Comparison of ENCODE assay signal across 1 fruit fly cellular context in genomic region chr3R:14017640-14018429, dm6.
TF ChIP-seq lines count a peak whose summit lies in the region.

No protein-coding gene starts in this region.

TF ChIP-seq in whole organism, embryonic, 481 proteins besides CTCF, POLR2A, EP300 and RAD21 (continued from another document):
- TF ChIP-seq CG8290 (GFP tag; optimal IDR thresholded peaks at IDR 0.05; lab: Kevin White, UChicago) (no peak), CG8290 (tag; optimal IDR thresholded peaks at IDR 0.05; lab: Kevin White, UChicago) (peak; percentile 53 to 74), CkIIα-i1 (GFP tag; IDR thresholded peaks at IDR 0.05; lab: Robert Waterston, UW) (0 out of 2 replicates have a peak, but pooled peaks have one; percentile 42), hth (optimal IDR thresholded peaks at IDR 0.05; lab: Kevin White, UChicago) (no peak), CG3281 (GFP tag; optimal IDR thresholded peaks at IDR 0.05; lab: Kevin White, UChicago) (peak; percentile 77), schlank (tag; optimal IDR thresholded peaks at IDR 0.05; lab: Kevin White, UChicago) (no peak), CG7928 (GFP tag; optimal IDR thresholded peaks at IDR 0.05; lab: Kevin White, UChicago) (no peak), CG8089 (GFP tag; optimal IDR thresholded peaks at IDR 0.05; lab: Kevin White, UChicago) (no peak), CG10543 (GFP tag; optimal IDR thresholded peaks at IDR 0.05; lab: Kevin White, UChicago) (peak; percentile 68), Sin3A (optimal IDR thresholded peaks at IDR 0.05; lab: Kevin White, UChicago) (no peak), Dp (GFP tag; optimal IDR thresholded peaks at IDR 0.05; lab: Kevin White, UChicago) (no peak), CG11504 (tag; optimal IDR thresholded peaks at IDR 0.05; lab: Kevin White, UChicago) (peak; percentile 94), CHES-1-like (GFP tag; optimal IDR thresholded peaks at IDR 0.05; lab: Kevin White, UChicago) (peak; percentile 16), yki (optimal IDR thresholded peaks at IDR 0.05; lab: Kevin White, UChicago) (peak; percentile 97), Hr39 (optimal IDR thresholded peaks at IDR 0.05; lab: Kevin White, UChicago) (no peak), CG18619 (GFP tag; optimal IDR thresholded peaks at IDR 0.05; lab: Kevin White, UChicago) (peak; percentile 89), lov (optimal IDR thresholded peaks at IDR 0.05; lab: Kevin White, UChicago) (no peak), lov (GFP tag; IDR thresholded peaks at IDR 0.05; lab: Robert Waterston, UW) (no peak), CG14965 (GFP tag; optimal IDR thresholded peaks at IDR 0.05; lab: Kevin White, UChicago; ENCODE audit: borderline replicate concordance) (peak; percentile 2), CG1647 (GFP tag; optimal IDR thresholded peaks at IDR 0.05; lab: Kevin White, UChicago) (peak; percentile 30), cas (GFP tag; IDR thresholded peaks at IDR 0.05; lab: Robert Waterston, UW) (no peak), shn (GFP tag; optimal IDR thresholded peaks at IDR 0.05; lab: Kevin White, UChicago) (peak; percentile 38)
